Fruit fly (Drosophila melanogaster): ENCODE data around the gene CG3847.

Gene CG3847

DNA sequence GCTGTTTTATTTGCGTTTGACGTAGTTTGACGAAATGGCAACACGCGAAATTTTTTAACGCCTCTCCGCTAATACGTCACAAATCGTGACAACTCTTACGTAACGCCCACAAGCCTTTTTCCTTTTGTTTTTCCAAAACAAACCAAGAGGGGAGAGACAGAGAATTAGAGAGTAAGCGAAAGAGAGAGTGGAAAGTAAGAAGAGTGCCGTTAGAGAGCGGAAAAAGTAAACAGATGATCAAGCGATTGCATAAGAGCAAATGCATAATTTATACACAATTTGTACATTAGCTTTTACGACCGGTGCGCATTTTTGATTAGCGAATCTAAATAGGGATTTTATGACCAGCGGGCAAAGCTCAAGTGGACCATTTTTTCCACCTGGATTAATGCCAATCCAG, 7.3 kb downstream of the CG3847 start:
- TF ChIP-seq CG11617 (GFP tag; optimal IDR thresholded peaks at IDR 0.05) (no peak), CG1620 (GFP tag; optimal IDR thresholded peaks at IDR 0.05) (no peak), kay (GFP tag; ENCODE audit: borderline replicate concordance) (no peak), CG12768 (GFP tag; optimal IDR thresholded peaks at IDR 0.05) (no peak), cic (GFP tag; optimal IDR thresholded peaks at IDR 0.05) (no peak), Clk (GFP tag; optimal IDR thresholded peaks at IDR 0.05) (no peak), pad (GFP tag; optimal IDR thresholded peaks at IDR 0.05) (no peak), Mnt (GFP tag; optimal IDR thresholded peaks at IDR 0.05) (no peak), CG7101 (tag; optimal IDR thresholded peaks at IDR 0.05) (no peak), bab1 (GFP tag; optimal IDR thresholded peaks at IDR 0.05) (no peak), CG14711 (tag; optimal IDR thresholded peaks at IDR 0.05) (no peak), cnc (optimal IDR thresholded peaks at IDR 0.05) (no peak), CG7045 (GFP tag; optimal IDR thresholded peaks at IDR 0.05) (no peak), ovo (GFP tag; optimal IDR thresholded peaks at IDR 0.05) (no peak)

DNA sequence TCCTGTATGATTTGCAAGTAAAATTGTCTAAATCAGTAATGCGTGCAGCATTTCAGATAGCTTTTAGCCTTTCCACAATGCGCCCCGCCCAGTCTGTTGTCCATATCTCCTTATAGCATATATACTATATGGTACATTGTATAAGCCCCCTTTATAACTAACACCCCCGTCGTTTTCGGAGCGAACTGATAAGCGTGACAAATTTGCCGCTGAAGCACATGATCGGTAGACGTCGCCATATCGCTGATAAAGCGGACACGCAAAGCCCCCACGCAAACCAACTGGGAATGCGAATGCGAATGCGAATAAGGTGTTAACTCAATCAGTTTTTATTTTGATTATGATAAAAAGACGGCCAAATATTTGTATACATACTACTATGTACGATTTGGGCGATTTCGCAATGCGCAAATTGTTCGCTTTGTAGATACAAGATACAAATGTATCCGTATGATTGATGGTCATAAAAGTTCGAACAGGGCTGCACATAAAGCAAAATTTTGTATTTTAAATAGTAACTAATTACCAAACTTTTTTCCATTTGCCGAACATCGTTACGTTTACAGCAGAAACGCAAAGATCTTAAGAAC, 8.3 kb downstream of the CG3847 start:
- TF ChIP-seq CG7101 (tag; optimal IDR thresholded peaks at IDR 0.05) (peak; percentile 16), kay (GFP tag; ENCODE audit: borderline replicate concordance) (peak; percentile 57), tj (GFP tag; optimal IDR thresholded peaks at IDR 0.05) (peak; percentile 64), CG33017 (tag; optimal IDR thresholded peaks at IDR 0.05) (peak; percentile 15), Mnt (GFP tag; optimal IDR thresholded peaks at IDR 0.05) (peak; percentile 56), Hr96 (GFP tag; optimal IDR thresholded peaks at IDR 0.05) (no peak)

DNA sequence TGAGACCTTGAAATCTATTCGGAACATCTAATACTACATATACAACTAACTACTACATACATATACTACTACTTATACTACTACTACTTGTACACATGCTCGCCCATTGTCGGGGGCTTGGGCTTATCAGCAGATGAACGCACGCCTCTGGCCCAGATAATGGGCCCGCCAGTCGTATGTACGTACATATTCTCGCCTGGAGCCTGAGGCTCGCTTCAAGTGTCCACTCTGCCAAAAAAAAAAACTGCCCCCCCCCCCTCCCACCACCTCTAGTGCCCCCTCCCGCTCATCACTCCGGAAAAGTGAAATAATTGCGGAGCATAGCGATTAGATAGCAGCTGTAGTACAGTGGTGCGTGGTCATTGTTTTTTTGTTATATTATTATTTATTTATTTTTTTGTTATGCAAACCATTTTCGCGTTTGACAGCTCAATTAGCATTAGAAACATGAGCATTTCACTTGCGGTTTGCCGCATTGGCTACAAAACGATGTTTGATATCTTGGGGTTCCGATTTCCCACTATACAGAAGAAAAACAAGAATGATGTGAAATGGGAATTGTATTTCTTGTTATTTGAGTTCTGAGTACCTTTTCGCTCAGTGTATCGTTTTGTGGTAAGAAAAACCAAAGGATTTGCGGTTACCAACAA, 10.0 kb downstream of the CG3847 start:
- TF ChIP-seq CG33017 (tag; optimal IDR thresholded peaks at IDR 0.05) (no peak), CG14711 (tag; optimal IDR thresholded peaks at IDR 0.05) (no peak), CG1620 (GFP tag; optimal IDR thresholded peaks at IDR 0.05) (no peak), tj (GFP tag; optimal IDR thresholded peaks at IDR 0.05) (peak; percentile 23), Crg-1 (GFP tag; optimal IDR thresholded peaks at IDR 0.05) (no peak), ovo (GFP tag; optimal IDR thresholded peaks at IDR 0.05) (peak; percentile 7), CG7101 (tag; optimal IDR thresholded peaks at IDR 0.05) (no peak), cic (GFP tag; optimal IDR thresholded peaks at IDR 0.05) (peak; percentile 77), kay (GFP tag; ENCODE audit: borderline replicate concordance) (no peak)

DNA sequence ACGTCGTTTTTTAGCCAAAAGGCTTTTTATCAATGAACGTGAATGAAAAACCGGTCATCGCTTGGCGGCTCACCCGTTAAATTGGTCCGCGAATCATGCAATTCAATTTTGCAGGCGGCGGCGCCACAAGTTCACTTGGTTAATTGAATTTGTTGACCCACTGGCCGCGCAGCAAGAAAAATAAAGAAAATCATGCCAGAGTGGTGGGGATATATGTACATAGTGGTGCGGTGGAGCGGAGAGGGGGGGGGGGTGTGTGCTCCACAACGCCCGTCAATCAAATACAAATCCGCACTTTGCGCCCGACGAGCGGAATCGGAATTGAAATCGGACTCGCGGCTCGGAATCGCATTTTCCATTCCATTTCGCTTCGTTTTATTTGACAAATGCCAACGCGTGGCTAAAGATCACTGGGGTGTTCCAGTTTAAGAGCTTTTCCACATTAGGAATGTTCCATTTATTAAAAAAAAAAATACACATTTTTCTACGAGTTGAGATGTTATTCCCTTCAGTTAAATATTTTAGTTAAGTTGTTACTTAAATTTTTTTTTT, 10.6 kb downstream of the CG3847 start:
- TF ChIP-seq CG12768 (GFP tag; optimal IDR thresholded peaks at IDR 0.05): peak; percentile 55
- peak; percentile 35 for TF ChIP-seq CG7101 (tag; optimal IDR thresholded peaks at IDR 0.05)
- TF ChIP-seq cnc (optimal IDR thresholded peaks at IDR 0.05): no peak
- no peak for TF ChIP-seq bab1 (GFP tag; optimal IDR thresholded peaks at IDR 0.05)
- peak; percentile 26 for TF ChIP-seq cic (GFP tag; optimal IDR thresholded peaks at IDR 0.05)

DNA sequence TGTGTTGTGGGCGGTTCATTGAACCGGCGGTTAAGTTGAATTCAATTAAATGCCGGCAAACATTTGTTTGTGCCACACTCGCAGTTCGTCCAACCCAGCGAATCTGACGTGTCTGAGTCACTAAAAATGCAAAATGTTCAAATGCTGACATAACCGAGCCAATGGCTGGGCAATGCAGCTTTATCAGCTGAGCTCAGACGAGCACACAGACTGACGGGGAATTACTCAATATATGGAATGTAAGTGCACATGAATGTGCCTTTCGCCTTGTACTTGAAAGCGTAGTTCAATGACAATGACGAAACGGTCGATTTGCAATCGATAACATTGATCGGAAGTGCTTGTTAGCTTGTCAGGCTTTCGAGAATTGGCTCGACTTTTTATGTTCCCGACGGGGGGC, 11.3 kb downstream of the CG3847 start:
- no peak for TF ChIP-seq bab1 (GFP tag; optimal IDR thresholded peaks at IDR 0.05)
- no peak for TF ChIP-seq CG5204 (GFP tag; optimal IDR thresholded peaks at IDR 0.05)
- TF ChIP-seq tj (GFP tag; optimal IDR thresholded peaks at IDR 0.05): peak; percentile 12
- no peak for TF ChIP-seq Hr96 (GFP tag; optimal IDR thresholded peaks at IDR 0.05)
- TF ChIP-seq Crg-1 (GFP tag; optimal IDR thresholded peaks at IDR 0.05): no peak
- no peak for TF ChIP-seq ovo (GFP tag; optimal IDR thresholded peaks at IDR 0.05)
- no peak for TF ChIP-seq CG14711 (tag; optimal IDR thresholded peaks at IDR 0.05)
- TF ChIP-seq kay (GFP tag; ENCODE audit: borderline replicate concordance): peak; percentile 75
- no peak for TF ChIP-seq pad (GFP tag; optimal IDR thresholded peaks at IDR 0.05)
- no peak for TF ChIP-seq CG12768 (GFP tag; optimal IDR thresholded peaks at IDR 0.05)

DNA sequence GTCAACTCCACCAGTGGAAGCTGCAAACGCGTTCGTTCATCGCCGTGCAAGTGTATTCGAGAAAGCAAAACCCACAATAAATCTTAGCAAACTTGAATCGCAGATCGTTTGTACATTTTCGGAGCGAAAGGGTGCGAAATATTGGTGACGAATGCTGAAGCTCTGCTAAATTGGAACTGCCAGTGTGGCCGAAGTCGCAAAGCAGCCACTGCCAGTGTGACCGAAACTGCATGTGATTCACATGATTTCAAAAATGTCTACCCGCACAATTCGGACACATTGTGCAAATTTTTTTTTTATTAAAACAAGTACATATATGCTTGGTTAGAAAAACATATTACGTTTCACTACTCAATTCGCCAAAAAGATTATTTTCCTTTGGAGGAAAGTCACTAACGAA, 14.3 kb downstream of the CG3847 start:
- TF ChIP-seq cnc (optimal IDR thresholded peaks at IDR 0.05) (no peak), CG5204 (GFP tag; optimal IDR thresholded peaks at IDR 0.05) (no peak), toe (GFP tag; optimal IDR thresholded peaks at IDR 0.05) (no peak), cic (GFP tag; optimal IDR thresholded peaks at IDR 0.05) (no peak), Hr96 (GFP tag; optimal IDR thresholded peaks at IDR 0.05) (no peak), CG1620 (GFP tag; optimal IDR thresholded peaks at IDR 0.05) (no peak), CG11617 (GFP tag; optimal IDR thresholded peaks at IDR 0.05) (no peak), bab1 (GFP tag; optimal IDR thresholded peaks at IDR 0.05) (no peak), Mnt (GFP tag; optimal IDR thresholded peaks at IDR 0.05) (no peak), Clk (GFP tag; optimal IDR thresholded peaks at IDR 0.05) (no peak), ovo (GFP tag; optimal IDR thresholded peaks at IDR 0.05) (no peak), CG7101 (tag; optimal IDR thresholded peaks at IDR 0.05) (no peak), tj (GFP tag; optimal IDR thresholded peaks at IDR 0.05) (no peak), kay (GFP tag; ENCODE audit: borderline replicate concordance) (no peak), CG33017 (tag; optimal IDR thresholded peaks at IDR 0.05) (no peak), CG12768 (GFP tag; optimal IDR thresholded peaks at IDR 0.05) (no peak), CG14711 (tag; optimal IDR thresholded peaks at IDR 0.05) (no peak), pad (GFP tag; optimal IDR thresholded peaks at IDR 0.05) (no peak), Crg-1 (GFP tag; optimal IDR thresholded peaks at IDR 0.05) (no peak)
